Worm (Caenorhabditis elegans) whole organism, dauer: ENCODE results near the gene tsp-14.

Source experiments
- unc-62 ChIP-seq: sonication (generic microtip); optimal IDR thresholded peaks from 2 replicates; lab custom pipeline; 2017; ENCODE audit warnings: missing biosample characterization, missing genetic modification reagents, missing genetic modification characterization

tsp-14 gene

DNA sequence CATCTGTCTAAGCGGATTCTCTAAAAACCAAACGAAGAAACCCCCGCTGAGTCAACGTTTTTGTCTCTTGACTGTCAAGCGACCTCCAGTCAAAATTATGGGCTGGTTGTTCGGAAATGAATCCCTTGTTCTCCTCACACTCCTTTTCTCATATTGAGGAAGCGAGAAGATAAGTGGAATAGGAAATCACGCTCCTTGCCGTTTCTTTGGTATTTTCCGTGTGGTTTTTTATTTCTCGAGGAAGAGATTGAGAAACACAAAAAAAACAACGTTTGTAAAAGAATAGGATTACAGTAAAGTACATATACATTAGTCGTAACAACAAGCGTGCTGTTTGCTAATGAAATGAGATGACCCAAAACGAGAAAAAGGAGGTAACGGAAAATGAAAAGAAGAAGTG is at the start of gene tsp-14:
Gene tsp-14, minus strand, starts transcription at position 62 of the 400 bp plus-strand sequence.
- no peak for TF ChIP-seq unc-62 (GFP tag; lab: Kevin White, UChicago)

DNA sequence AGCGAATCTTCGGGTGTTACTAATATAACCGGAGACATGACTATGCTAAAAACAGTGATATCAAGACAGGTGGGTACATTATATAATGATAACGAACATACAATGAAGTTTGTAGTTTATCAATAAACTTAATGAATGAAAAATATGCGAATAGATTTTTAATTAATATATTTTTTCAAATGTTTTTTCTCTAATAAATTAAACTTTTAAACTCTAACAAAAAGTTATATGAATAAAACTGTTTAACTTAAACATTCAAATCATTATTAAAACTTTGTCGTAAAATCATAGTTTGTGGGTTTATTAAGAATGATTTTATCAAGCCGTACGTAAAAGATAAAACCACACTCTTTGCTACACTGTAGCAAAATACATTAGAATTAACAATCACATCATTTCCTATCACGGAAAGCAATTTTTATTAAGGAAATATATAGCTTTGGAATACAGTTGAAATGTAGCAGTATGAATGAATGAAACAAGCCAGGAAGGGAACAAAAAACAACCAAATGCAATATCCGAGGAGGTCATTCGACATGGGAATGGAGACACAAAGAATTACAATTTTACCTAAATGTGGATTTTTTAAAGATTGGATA is 44.3 kb upstream of the tsp-14 start, which contains the start of gene K05B2.4:
Gene K05B2.4, minus strand, starts transcription at position 51 of the 599 bp plus-strand sequence.
- TF ChIP-seq unc-62 (GFP tag; lab: Kevin White, UChicago) = no peak

DNA sequence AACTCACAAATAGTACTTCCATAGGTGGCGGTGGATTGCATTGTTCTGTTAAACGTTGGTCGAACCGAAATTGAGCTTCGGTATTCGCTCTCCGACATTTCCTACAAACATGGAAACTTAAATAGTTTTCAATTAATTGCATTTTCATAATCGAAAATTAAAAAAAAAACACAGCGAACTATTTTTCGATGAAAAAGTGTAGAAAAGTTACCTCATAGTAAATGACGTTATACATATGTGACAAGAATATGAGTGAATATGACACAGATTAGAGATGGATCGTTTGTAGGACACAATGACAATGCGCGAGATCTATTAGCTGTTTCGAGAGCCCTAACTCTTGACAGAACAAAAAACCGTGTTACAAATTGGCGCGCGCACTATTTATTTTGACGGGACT is 39.1 kb upstream of the tsp-14 start, which contains the start of gene ifa-4:
Gene ifa-4, minus strand, starts transcription at position 101 of the 400 bp plus-strand sequence.
- no peak for TF ChIP-seq unc-62 (GFP tag; lab: Kevin White, UChicago)

DNA sequence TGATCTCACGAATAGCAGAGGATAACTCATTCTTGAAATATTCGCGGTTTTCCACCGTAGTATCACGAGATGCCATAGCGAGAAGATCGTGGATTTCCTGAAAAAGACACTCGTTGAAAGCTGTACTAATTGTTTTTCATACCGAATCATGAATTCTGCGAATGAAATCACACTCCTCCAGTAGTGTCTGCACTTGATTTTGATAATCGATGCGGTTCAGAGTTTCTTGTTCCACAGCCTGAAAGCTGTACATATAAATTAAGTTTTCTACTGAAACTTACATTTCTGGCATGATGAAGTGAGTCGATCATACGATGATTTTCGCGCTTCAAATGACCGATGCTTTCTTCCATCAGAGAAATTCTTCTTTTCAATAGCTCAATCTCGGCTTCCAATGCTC is 37.7 kb upstream of the tsp-14 start:
- TF ChIP-seq unc-62 (GFP tag; lab: Kevin White, UChicago) = no peak

DNA sequence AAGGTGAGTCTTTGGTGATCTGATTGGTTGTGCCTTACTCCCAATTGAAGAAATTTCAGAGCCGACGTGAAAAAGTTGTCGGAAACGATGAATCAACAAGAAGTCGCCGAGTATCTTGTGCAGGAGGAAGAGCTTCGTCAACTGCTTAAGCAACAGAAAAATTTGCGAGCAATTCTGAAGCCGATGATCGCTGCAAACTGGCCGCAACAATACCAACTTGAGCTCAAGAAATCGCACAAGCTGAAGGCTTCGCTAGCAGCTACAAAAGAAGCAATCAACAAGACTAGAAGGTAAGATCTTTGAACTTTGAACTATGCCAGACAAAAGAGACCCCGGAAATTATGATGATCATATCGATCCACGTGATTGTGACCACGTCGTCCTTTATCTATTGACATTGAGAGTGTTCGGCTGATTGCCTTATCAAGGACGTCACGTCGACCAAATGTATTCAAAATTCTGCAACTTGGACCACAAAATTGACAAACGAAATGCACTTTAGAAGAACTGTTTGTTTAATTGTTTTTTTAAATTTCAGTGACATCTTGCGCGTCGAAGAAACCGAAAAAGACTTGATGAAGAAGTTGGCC is 34.6 kb upstream of the tsp-14 start:
- no peak for TF ChIP-seq unc-62 (GFP tag; lab: Kevin White, UChicago)

DNA sequence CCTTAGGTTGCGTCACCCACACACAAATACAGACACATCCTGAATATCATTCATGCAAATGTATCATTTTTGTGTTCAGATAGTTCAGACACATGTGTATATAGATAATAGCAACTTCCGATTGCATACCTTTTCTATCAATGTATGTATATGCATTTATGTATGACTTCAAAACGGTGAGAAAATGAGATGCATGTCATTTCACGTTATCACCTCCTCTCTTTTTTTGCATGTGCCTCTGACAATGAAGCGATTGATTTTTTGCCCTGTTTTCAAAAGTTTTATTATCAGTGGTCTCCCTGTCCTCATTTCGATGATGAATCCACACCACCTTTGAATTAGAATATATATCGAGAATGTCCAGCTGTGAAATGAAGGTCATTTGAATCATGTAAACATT is 29.0 kb upstream of the tsp-14 start, which contains the start of gene K05B2.2:
Gene K05B2.2, plus strand, starts transcription at position 278 of the 400 bp plus-strand sequence.
- TF ChIP-seq unc-62 (GFP tag; lab: Kevin White, UChicago) = no peak

DNA sequence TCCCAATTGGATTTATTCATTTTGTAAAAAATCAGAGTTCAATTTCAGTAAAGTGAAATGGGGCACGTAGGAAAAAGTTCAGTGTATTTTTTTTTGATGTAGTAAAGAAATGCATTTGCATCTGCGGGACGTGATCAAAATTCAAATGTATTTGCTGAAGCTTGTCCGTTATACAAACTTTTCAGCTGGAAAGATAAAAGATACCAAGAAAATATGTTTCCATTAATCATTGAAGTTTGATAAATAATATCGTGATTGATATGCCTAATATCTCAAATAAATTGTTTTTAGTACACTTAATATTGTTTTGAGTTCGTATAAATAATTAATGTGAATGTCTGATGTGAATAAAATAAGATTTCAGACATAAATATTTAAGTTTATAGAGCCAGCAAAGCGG is 25.6 kb upstream of the tsp-14 start:
- no peak for TF ChIP-seq unc-62 (GFP tag; lab: Kevin White, UChicago)

DNA sequence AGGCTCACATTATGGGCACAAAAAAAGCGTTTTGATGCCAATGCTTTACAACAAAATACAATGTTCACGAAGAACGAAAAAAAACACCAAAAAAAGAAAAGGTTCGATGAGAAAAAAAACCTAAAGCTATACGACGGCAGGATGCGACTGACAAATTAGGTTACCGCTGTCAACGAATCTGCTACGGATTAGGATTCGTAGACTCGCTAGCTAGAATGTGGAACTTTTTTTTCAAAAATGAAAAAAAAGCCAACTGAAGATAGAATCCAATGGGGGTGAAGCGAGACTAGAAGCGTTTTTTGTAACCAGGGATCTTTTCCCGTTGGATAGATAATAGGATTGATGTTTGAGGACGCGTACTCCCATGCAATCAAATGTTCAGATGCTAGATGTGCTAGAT is 25.2 kb upstream of the tsp-14 start:
- TF ChIP-seq unc-62 (GFP tag; lab: Kevin White, UChicago) = no peak

DNA sequence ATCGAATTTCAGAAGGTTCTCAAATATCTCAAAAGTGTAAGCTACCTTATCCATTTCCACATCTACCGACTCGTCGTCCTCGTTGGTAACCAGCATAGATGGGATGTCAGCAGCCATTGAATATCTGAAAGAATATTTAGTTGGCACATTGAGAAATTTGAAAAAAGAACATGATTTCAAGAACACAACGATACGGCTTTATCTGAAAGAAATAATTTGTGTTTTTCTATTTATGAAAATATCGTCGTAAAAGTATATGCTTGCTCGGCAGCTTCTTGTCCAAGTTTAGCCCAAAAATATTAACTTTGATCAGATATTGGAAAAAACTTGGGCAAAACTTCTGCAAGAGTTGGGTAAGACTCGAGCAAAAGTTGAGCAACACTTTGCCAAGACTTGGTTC is 23.9 kb upstream of the tsp-14 start, which contains the start of gene T07F12.4:
Gene T07F12.4, minus strand, starts transcription at position 130 of the 400 bp plus-strand sequence.
- no peak for TF ChIP-seq unc-62 (GFP tag; lab: Kevin White, UChicago)

DNA sequence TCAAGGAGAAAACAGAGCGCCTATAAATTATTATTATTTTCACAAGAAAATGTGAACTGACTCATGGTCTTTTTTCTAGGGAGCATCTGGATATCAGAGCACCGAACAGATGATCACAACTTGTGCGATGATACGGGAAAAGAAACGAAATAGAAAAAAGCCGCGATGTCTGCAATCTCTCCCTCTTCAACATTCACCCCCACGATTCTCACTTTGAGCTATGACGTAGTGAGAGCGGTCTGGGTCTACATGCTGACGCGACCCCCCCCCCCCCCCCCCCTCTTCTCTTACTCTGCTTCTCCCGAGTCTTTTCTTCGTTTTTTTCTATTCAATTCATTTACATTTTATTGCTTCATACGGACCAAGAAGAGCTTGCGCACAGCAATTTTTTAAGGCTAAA is 22.9 kb upstream of the tsp-14 start:
- TF ChIP-seq unc-62 (GFP tag; lab: Kevin White, UChicago) = no peak

DNA sequence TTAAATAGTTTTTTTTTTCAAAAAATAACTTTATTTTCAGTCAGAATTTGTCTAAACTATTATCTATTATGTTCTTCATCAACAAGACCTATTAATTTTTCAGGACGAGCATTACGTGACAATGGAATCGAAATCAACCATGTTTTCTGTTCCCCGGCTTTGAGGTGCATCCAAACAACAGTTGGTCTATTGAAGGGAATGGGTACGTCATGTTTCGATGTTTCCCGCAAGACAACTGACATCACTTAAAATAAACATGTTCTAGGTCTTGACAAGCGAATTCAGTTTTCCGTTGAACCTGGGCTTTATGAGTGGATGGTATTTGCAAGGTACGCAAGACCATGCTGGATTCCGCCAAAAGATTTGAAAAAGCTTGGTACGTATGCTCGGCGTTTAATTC is 18.5 kb upstream of the tsp-14 start:
- no peak for TF ChIP-seq unc-62 (GFP tag; lab: Kevin White, UChicago)

DNA sequence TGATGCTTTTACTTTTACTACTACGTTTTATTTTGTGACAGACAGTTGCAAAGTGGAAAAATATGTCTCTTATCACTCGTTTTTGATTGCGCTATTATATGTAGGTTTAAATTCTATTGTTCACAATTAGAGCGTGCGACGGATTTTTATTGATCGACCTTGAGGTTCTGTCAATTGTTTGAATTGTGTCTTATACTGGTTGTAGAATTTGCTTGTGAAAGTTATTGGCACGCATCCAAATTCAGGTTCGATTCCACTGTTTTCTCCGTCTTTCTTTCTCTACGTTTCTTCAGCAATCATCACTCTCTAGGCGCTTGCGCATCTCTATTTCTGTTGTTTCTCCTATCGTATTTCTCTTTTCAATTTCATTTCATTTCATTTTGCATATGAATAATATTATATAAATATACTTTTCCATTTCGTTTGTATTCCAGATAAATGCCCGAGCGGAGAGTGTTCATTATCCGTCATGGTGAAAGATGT is 16.9 kb upstream of the tsp-14 start, which contains the start of gene T07F12.1:
Gene T07F12.1, plus strand, starts transcription at position 433 of the 483 bp plus-strand sequence.
- TF ChIP-seq unc-62 (GFP tag; lab: Kevin White, UChicago) = no peak

DNA sequence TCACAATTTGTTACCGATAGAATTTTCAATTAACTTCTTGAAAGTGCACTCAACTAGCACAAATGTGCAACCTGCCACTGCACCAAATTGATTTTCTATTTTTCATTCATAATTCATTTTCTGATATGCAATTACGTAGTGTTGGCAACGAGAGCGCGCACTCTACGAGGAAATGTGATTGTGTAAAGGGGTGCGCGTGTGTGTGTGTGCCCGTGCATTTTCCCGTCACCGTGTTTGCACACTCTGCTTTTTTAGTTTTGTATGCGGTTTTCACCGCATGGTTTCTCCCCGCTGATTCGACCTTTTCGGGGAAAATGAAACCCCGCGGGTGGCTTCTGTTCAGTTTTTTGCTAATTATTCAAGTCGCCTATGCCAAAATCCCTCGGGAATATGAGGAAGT is 13.4 kb upstream of the tsp-14 start, which contains the start of gene T07F12.2:
Gene T07F12.2, plus strand, starts transcription at position 87 of the 400 bp plus-strand sequence.
- no peak for TF ChIP-seq unc-62 (GFP tag; lab: Kevin White, UChicago)

DNA sequence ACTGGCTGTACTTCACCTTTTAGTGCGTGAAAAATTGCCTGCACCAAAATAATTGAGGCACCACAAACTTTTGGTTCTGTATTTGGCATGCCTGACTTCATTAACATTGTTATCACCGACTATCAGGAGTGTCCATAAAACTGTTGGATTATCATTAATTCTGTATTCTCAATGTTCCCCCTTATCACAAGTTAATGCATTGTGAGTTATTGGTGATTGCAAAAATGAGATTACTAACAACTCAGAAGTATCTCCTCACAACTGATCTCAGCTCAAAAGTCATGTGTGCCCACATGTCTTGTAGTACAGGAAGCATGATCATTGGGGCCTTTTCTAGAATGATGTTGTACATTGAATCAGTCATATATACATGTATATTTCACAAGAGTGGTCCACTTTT is 8.9 kb upstream of the tsp-14 start, which contains the start of gene arrd-23:
Gene arrd-23, plus strand, starts transcription at position 301 of the 400 bp plus-strand sequence.
- no peak for TF ChIP-seq unc-62 (GFP tag; lab: Kevin White, UChicago)

DNA sequence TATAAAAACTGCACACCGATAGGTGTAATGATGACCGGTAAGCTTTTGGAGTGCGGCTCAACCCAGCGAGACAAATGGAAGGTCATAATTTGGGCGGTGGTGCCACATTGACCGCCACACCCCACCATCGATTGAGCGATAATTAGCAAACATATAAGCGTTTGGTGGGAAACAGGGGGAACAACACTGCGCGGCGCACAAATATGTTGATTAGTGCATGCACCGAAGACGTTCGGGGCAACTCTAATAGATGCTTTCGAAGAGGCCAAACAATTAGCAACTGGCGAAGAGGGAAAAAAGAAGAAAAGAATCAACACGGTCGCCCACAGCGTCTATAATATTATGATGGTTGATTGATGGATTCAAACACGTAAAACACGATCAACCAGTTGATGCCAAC is 4.5 kb upstream of the tsp-14 start:
- no peak for TF ChIP-seq unc-62 (GFP tag; lab: Kevin White, UChicago)

DNA sequence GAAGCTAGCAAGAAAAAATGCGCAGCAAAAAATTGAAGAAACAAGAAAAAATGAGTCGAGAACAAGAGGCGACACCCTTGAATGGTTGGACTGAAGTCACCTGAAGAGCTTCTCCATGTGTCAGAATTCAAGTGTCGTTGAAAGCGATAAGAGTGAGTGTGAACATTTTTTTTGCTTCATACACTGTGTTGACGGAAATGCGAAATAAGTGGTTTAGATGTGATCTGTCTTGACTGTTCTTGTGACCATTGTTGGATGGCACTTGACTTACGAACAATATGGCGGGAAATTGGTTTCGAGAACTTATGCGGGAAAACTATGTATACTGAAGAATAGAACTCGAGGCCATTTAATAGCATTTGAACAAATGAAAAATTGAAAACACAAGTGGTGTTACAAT is 3.2 kb upstream of the tsp-14 start:
- no peak for TF ChIP-seq unc-62 (GFP tag; lab: Kevin White, UChicago)
